Worm (Caenorhabditis elegans): Measurements from ENCODE around the gene T01E8.1.

- no peak for TF ChIP-seq mdl-1 (tag; optimal IDR thresholded peaks at IDR 0.05)
- no peak for TF ChIP-seq lin-14 (GFP tag; optimal IDR thresholded peaks at IDR 0.05)
- TF ChIP-seq fos-1 (tag; optimal IDR thresholded peaks at IDR 0.05), result no peak
- TF ChIP-seq lin-13 (GFP tag; optimal IDR thresholded peaks at IDR 0.05), result no peak
- TF ChIP-seq unc-62 (GFP tag; optimal IDR thresholded peaks at IDR 0.05), result no peak
- TF ChIP-seq ceh-63 (GFP tag; optimal IDR thresholded peaks at IDR 0.05), result no peak
- TF ChIP-seq nhr-76 (tag; optimal IDR thresholded peaks at IDR 0.05), result no peak
- TF ChIP-seq C04F5.9 (tag; optimal IDR thresholded peaks at IDR 0.05), result no peak
- no peak for TF ChIP-seq egl-13 (tag; optimal IDR thresholded peaks at IDR 0.05)
- TF ChIP-seq snpc-4 (tag; optimal IDR thresholded peaks at IDR 0.05), result no peak
- no peak for TF ChIP-seq hlh-4 (tag; optimal IDR thresholded peaks at IDR 0.05)
- no peak for TF ChIP-seq jun-1 (tag; optimal IDR thresholded peaks at IDR 0.05)
- no peak for TF ChIP-seq aly-2 (tag; optimal IDR thresholded peaks at IDR 0.05)
These were observed 40.2 kb upstream of the T01E8.1 start for ce11 chrII:10166365-10166764.

All from whole organism, L1 larva.